Worm (Caenorhabditis elegans): ENCODE data around the gene math-8.

- no peak for TF ChIP-seq ceh-36 (tag; optimal IDR thresholded peaks at IDR 0.05)
- TF ChIP-seq ama-1 (optimal IDR thresholded peaks at IDR 0.05) = no peak
- no peak for TF ChIP-seq scrt-1 (GFP tag; IDR thresholded peaks at IDR 0.05)
- TF ChIP-seq hnd-1 (tag; optimal IDR thresholded peaks at IDR 0.05) = no peak
These were observed 11.0 kb upstream of the math-8 start, which contains the start of gene math-24 for ce11 chrII:1899934-1900333.

Measured in whole organism, early embryonic.